Fruit fly (Drosophila melanogaster): ENCODE measurements around the gene Tgs1.

The Tgs1 gene

dm6 chr3R:18230229-18230628, 25.1 kb upstream of the Tgs1 start (continued):
- TF ChIP-seq ase (GFP tag; IDR thresholded peaks at IDR 0.05) (no peak), Mes4 (GFP tag; optimal IDR thresholded peaks at IDR 0.05) (no peak), CG15514 (GFP tag; optimal IDR thresholded peaks at IDR 0.05) (peak; percentile 47), hbn (GFP tag; IDR thresholded peaks at IDR 0.05; ENCODE audit: partially characterized antibody) (no peak), CG30431 (GFP tag; optimal IDR thresholded peaks at IDR 0.05) (no peak), CG9437 (GFP tag; optimal IDR thresholded peaks at IDR 0.05) (no peak), sna (GFP tag; IDR thresholded peaks at IDR 0.05; ENCODE audit: partially characterized antibody) (no peak), Dref (GFP tag; IDR thresholded peaks at IDR 0.05) (peak; percentile 46; the same call in 1 of the 2 replicates), CG3407 (GFP tag; optimal IDR thresholded peaks at IDR 0.05) (no peak), Dp (GFP tag; optimal IDR thresholded peaks at IDR 0.05) (peak; percentile 60), salm (tag; optimal IDR thresholded peaks at IDR 0.05) (no peak), Awh (GFP tag; IDR thresholded peaks at IDR 0.05) (no peak), vvl (GFP tag; IDR thresholded peaks at IDR 0.05) (no peak), eve (GFP tag; optimal IDR thresholded peaks at IDR 0.05) (no peak), CG2120 (GFP tag; optimal IDR thresholded peaks at IDR 0.05) (no peak), MESR4 (GFP tag; optimal IDR thresholded peaks at IDR 0.05) (no peak), CG11093 (GFP tag; IDR thresholded peaks at IDR 0.05) (no peak), Dek (tag; optimal IDR thresholded peaks at IDR 0.05) (no peak), CG2116 (GFP tag; optimal IDR thresholded peaks at IDR 0.05) (peak; percentile 10), Sry-δ (GFP tag; optimal IDR thresholded peaks at IDR 0.05) (peak; percentile 32), seq (GFP tag; IDR thresholded peaks at IDR 0.05) (no peak), pho (GFP tag; optimal IDR thresholded peaks at IDR 0.05) (no peak), CG12391 (tag; optimal IDR thresholded peaks at IDR 0.05) (no peak), H2.0 (GFP tag; IDR thresholded peaks at IDR 0.05) (no peak), crp (GFP tag; optimal IDR thresholded peaks at IDR 0.05) (no peak), btn (GFP tag; optimal IDR thresholded peaks at IDR 0.05) (no peak), trh (GFP tag; optimal IDR thresholded peaks at IDR 0.05) (no peak), CG1792 (GFP tag; optimal IDR thresholded peaks at IDR 0.05) (no peak), Sin3A (optimal IDR thresholded peaks at IDR 0.05) (no peak), lilli (GFP tag; optimal IDR thresholded peaks at IDR 0.05) (no peak), CG15479 (GFP tag; optimal IDR thresholded peaks at IDR 0.05) (no peak), wor (GFP tag; IDR thresholded peaks at IDR 0.05) (no peak), NC2β (GFP tag; optimal IDR thresholded peaks at IDR 0.05) (no peak), BEAF-32 (GFP tag; optimal IDR thresholded peaks at IDR 0.05) (peak; percentile 41), Opbp (GFP tag; IDR thresholded peaks at IDR 0.05; ENCODE audit: partially characterized antibody) (no peak), CG11504 (tag; optimal IDR thresholded peaks at IDR 0.05) (no peak), CG4854 (GFP tag; optimal IDR thresholded peaks at IDR 0.05) (no peak), nau (GFP tag; optimal IDR thresholded peaks at IDR 0.05) (no peak), ab (GFP tag; optimal IDR thresholded peaks at IDR 0.05) (no peak), sob (GFP tag; IDR thresholded peaks at IDR 0.05) (no peak), CG9817 (tag; optimal IDR thresholded peaks at IDR 0.05) (no peak), dmrt11E (tag; optimal IDR thresholded peaks at IDR 0.05) (no peak), Myb (GFP tag; optimal IDR thresholded peaks at IDR 0.05) (peak; percentile 80), YL-1 (GFP tag; optimal IDR thresholded peaks at IDR 0.05) (no peak), Side (GFP tag; optimal IDR thresholded peaks at IDR 0.05) (no peak), CG1603 (tag; optimal IDR thresholded peaks at IDR 0.05) (peak; percentile 26), trem (tag; optimal IDR thresholded peaks at IDR 0.05) (peak; percentile 13), CG12104 (GFP tag; optimal IDR thresholded peaks at IDR 0.05) (no peak), HLH54F (GFP tag; optimal IDR thresholded peaks at IDR 0.05) (no peak), CG32772 (GFP tag; IDR thresholded peaks at IDR 0.05) (no peak), Dbx (GFP tag; IDR thresholded peaks at IDR 0.05) (no peak), CG34376 (GFP tag; optimal IDR thresholded peaks at IDR 0.05) (no peak)
